Fruit fly (Drosophila melanogaster): ENCODE measurements around the gene CG9192.

dm6 chr3L:1208206-1208605, 29.9 kb downstream of the CG9192 start:
- no peak for TF ChIP-seq abd-A (tag; optimal IDR thresholded peaks at IDR 0.05)
- TF ChIP-seq Sin3A (optimal IDR thresholded peaks at IDR 0.05): no peak
- no peak for TF ChIP-seq CG1602 (GFP tag; optimal IDR thresholded peaks at IDR 0.05)
- TF ChIP-seq CG14710 (tag; optimal IDR thresholded peaks at IDR 0.05): no peak
- no peak for TF ChIP-seq Atf6 (GFP tag; IDR thresholded peaks at IDR 0.05)
- TF ChIP-seq insv (GFP tag; optimal IDR thresholded peaks at IDR 0.05): no peak
- no peak for TF ChIP-seq gce (GFP tag; IDR thresholded peaks at IDR 0.05)

All from whole organism, embryonic.